Fruit fly (Drosophila melanogaster): Measurements from ENCODE around the gene crn.
A peak's percentile ranks its signal among the peaks of the same experiment; 100 is the strongest.

The crn gene

dm6 chrX:2251688-2252087, 1.9 kb upstream of the crn start, which contains the start of gene CG3191 (continued):
- TF ChIP-seq HLH54F (GFP tag; optimal IDR thresholded peaks at IDR 0.05): no peak
- 0 out of 4 replicates have a peak, but pooled peaks have one; percentile 34 for TF ChIP-seq Dll (GFP tag; IDR thresholded peaks at IDR 0.05; ENCODE audit: partially characterized antibody)
- TF ChIP-seq CG11504 (tag; optimal IDR thresholded peaks at IDR 0.05): no peak
- TF ChIP-seq CG1529 (GFP tag; optimal IDR thresholded peaks at IDR 0.05): no peak
- no peak for TF ChIP-seq cwo (GFP tag; optimal IDR thresholded peaks at IDR 0.05)
- no peak for TF ChIP-seq CG18764 (GFP tag; optimal IDR thresholded peaks at IDR 0.05)
- no peak for TF ChIP-seq CG30431 (GFP tag; optimal IDR thresholded peaks at IDR 0.05)
- no peak for TF ChIP-seq CG4707 (GFP tag; optimal IDR thresholded peaks at IDR 0.05)
- no peak for TF ChIP-seq CG7357 (GFP tag; IDR thresholded peaks at IDR 0.05)
- no peak for TF ChIP-seq ci (GFP tag; IDR thresholded peaks at IDR 0.05)
- TF ChIP-seq sim (GFP tag; IDR thresholded peaks at IDR 0.05): no peak
- TF ChIP-seq Hr51 (GFP tag; optimal IDR thresholded peaks at IDR 0.05): no peak
- no peak for TF ChIP-seq CG17328 (GFP tag; IDR thresholded peaks at IDR 0.05)
- TF ChIP-seq vnd (GFP tag; IDR thresholded peaks at IDR 0.05; ENCODE audit: partially characterized antibody): peak; percentile 50; the same call in 2 of the 3 replicates
- TF ChIP-seq CG6813 (GFP tag; optimal IDR thresholded peaks at IDR 0.05): no peak
- no peak for TF ChIP-seq seq (GFP tag; IDR thresholded peaks at IDR 0.05)
- TF ChIP-seq CkIIα-i1 (GFP tag; IDR thresholded peaks at IDR 0.05): no peak
- no peak for TF ChIP-seq scrt (GFP tag; optimal IDR thresholded peaks at IDR 0.05)
- no peak for TF ChIP-seq bowl (GFP tag; IDR thresholded peaks at IDR 0.05)
- TF ChIP-seq nerfin-1 (tag; optimal IDR thresholded peaks at IDR 0.05): no peak
- no peak for TF ChIP-seq CG11247 (GFP tag; IDR thresholded peaks at IDR 0.05)
- TF ChIP-seq bsh (GFP tag; optimal IDR thresholded peaks at IDR 0.05): no peak
- TF ChIP-seq CG6254 (GFP tag; optimal IDR thresholded peaks at IDR 0.05): no peak
- TF ChIP-seq CG2199 (GFP tag; IDR thresholded peaks at IDR 0.05): no peak
- TF ChIP-seq CG14441 (GFP tag; IDR thresholded peaks at IDR 0.05): no peak
- no peak for TF ChIP-seq lmd (GFP tag; IDR thresholded peaks at IDR 0.05)
- peak; percentile 51; the same call in 1 of the 3 replicates for TF ChIP-seq Opbp (GFP tag; IDR thresholded peaks at IDR 0.05; ENCODE audit: partially characterized antibody)
- no peak for TF ChIP-seq h (optimal IDR thresholded peaks at IDR 0.05)
- no peak for TF ChIP-seq CG11085 (GFP tag; IDR thresholded peaks at IDR 0.05)
- no peak for TF ChIP-seq unpg (GFP tag; optimal IDR thresholded peaks at IDR 0.05)
- TF ChIP-seq knrl (GFP tag; IDR thresholded peaks at IDR 0.05; ENCODE audit: partially characterized antibody): no peak
- no peak for TF ChIP-seq en (GFP tag; optimal IDR thresholded peaks at IDR 0.05)
- no peak for TF ChIP-seq Nf-YB (GFP tag; optimal IDR thresholded peaks at IDR 0.05)
- no peak for TF ChIP-seq C15 (GFP tag; IDR thresholded peaks at IDR 0.05)
- no peak for TF ChIP-seq CG32767 (GFP tag; IDR thresholded peaks at IDR 0.05)
- TF ChIP-seq Neu2 (GFP tag; optimal IDR thresholded peaks at IDR 0.05; ENCODE audit: borderline replicate concordance): no peak
- TF ChIP-seq NC2β (GFP tag; optimal IDR thresholded peaks at IDR 0.05): no peak
- no peak for TF ChIP-seq yki (optimal IDR thresholded peaks at IDR 0.05)
- TF ChIP-seq CG10267 (tag; optimal IDR thresholded peaks at IDR 0.05): no peak
- no peak for TF ChIP-seq CG5245 (GFP tag; optimal IDR thresholded peaks at IDR 0.05)
- TF ChIP-seq CG16815 (GFP tag; optimal IDR thresholded peaks at IDR 0.05): no peak
- TF ChIP-seq H15 (GFP tag; IDR thresholded peaks at IDR 0.05): no peak
- peak; percentile 29; the same call in 1 of the 2 replicates for TF ChIP-seq amos (GFP tag; IDR thresholded peaks at IDR 0.05; ENCODE audit: partially characterized antibody)
- no peak for TF ChIP-seq repo (GFP tag; optimal IDR thresholded peaks at IDR 0.05)
- no peak for TF ChIP-seq pfk (GFP tag; optimal IDR thresholded peaks at IDR 0.05)
- TF ChIP-seq CG2116 (GFP tag; optimal IDR thresholded peaks at IDR 0.05): peak; percentile 82
- no peak for TF ChIP-seq btn (GFP tag; optimal IDR thresholded peaks at IDR 0.05)
- TF ChIP-seq Hr39 (optimal IDR thresholded peaks at IDR 0.05): no peak
- TF ChIP-seq gem (tag; optimal IDR thresholded peaks at IDR 0.05): no peak
- no peak for TF ChIP-seq dpn (GFP tag; optimal IDR thresholded peaks at IDR 0.05)
- TF ChIP-seq onecut (GFP tag; IDR thresholded peaks at IDR 0.05): no peak
- TF ChIP-seq Poxn (GFP tag; IDR thresholded peaks at IDR 0.05): no peak
